Fruit fly (Drosophila melanogaster): ENCODE results near the gene CG8924.
A peak's percentile ranks its signal among the peaks of the same experiment; 100 is the strongest.

Gene CG8924

DNA sequence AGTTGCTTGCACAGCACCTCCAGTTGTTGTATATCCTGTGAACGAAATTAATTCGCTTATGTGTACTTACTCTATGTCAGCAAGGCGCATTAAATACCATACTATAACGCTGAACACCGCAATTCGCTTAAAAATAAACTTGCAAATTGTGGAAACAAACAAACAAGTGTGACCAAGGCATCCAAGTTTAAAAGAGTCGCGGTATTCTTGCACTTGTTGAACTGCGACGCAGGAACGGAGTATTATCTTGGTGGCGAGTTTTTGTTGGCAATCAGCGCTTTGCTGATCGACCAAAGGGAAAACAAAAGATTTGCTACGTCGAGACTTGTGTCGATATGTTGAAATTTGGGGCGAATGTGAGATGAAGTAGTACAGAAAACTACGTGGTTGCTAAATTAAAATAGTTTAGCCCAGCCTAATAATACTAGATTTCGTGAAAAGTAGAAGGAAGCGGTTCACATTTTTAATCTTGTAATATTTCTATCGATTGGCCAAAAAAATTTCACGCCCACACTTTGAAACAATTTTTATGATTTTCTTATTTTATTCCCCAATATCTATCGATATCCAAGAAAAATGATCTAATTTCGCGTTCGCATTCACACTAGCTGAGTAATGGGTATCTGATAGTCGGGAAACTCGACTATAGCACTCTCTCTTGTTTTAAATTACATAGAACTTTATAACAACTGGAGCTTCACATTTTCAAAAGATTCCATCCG lies 7.2 kb upstream of the CG8924 start, which contains the start of gene Ranbp16 (continued):
- TF ChIP-seq corto (GFP tag; optimal IDR thresholded peaks at IDR 0.05) (no peak), kah (GFP tag; optimal IDR thresholded peaks at IDR 0.05) (no peak), CG2120 (GFP tag; optimal IDR thresholded peaks at IDR 0.05) (no peak), H2.0 (GFP tag; IDR thresholded peaks at IDR 0.05) (no peak), CG30431 (GFP tag; optimal IDR thresholded peaks at IDR 0.05) (no peak), CG13123 (GFP tag; optimal IDR thresholded peaks at IDR 0.05) (no peak), CG7963 (GFP tag; IDR thresholded peaks at IDR 0.05; ENCODE audit: partially characterized antibody) (peak; percentile 58; the same call in 2 of the 3 replicates), CG2129 (GFP tag; IDR thresholded peaks at IDR 0.05; ENCODE audit: partially characterized antibody) (no peak), dpn (GFP tag; optimal IDR thresholded peaks at IDR 0.05) (no peak), kay (GFP tag; optimal IDR thresholded peaks at IDR 0.05) (no peak), toy (GFP tag; IDR thresholded peaks at IDR 0.05) (no peak), sr (GFP tag; IDR thresholded peaks at IDR 0.05) (no peak), Mad (GFP tag; optimal IDR thresholded peaks at IDR 0.05) (no peak), CG6689 (GFP tag; IDR thresholded peaks at IDR 0.05) (no peak), Med (GFP tag) (no peak), ranshi (GFP tag; IDR thresholded peaks at IDR 0.05) (no peak), pfk (GFP tag; optimal IDR thresholded peaks at IDR 0.05) (peak; percentile 72), bbx (GFP tag; IDR thresholded peaks at IDR 0.05; ENCODE audit: partially characterized antibody) (peak; percentile 8; the same call in 1 of the 2 replicates), tll (GFP tag; optimal IDR thresholded peaks at IDR 0.05) (peak in 1 of 2 experiments; percentile 2), CG1603 (tag; optimal IDR thresholded peaks at IDR 0.05) (peak; percentile 84), GATAe (GFP tag; conservative IDR thresholded peaks at IDR 0.05) (no peak), row (GFP tag; IDR thresholded peaks at IDR 0.05) (peak; percentile 54), CG1024 (GFP tag; IDR thresholded peaks at IDR 0.05) (peak; percentile 62), fd64A (GFP tag; optimal IDR thresholded peaks at IDR 0.05) (no peak), danr (GFP tag; IDR thresholded peaks at IDR 0.05) (no peak), CG2678 (tag; optimal IDR thresholded peaks at IDR 0.05) (no peak), lola (GFP tag; optimal IDR thresholded peaks at IDR 0.05) (peak in 1 of 3 experiments; percentile 80), ken (GFP tag; IDR thresholded peaks at IDR 0.05) (no peak), amos (GFP tag; IDR thresholded peaks at IDR 0.05; ENCODE audit: partially characterized antibody) (no peak; the same call in 1 of the 2 replicates), Oli (tag; optimal IDR thresholded peaks at IDR 0.05) (no peak), kni (GFP tag; optimal IDR thresholded peaks at IDR 0.05) (no peak), wek (GFP tag; optimal IDR thresholded peaks at IDR 0.05) (peak; percentile 16), chm (GFP tag; IDR thresholded peaks at IDR 0.05) (no peak), CoRest (tag; optimal IDR thresholded peaks at IDR 0.05) (no peak), her (GFP tag; optimal IDR thresholded peaks at IDR 0.05) (peak; percentile 2), B-H2 (GFP tag; optimal IDR thresholded peaks at IDR 0.05) (no peak), Rfx (GFP tag; IDR thresholded peaks at IDR 0.05) (no peak), CG12155 (GFP tag; optimal IDR thresholded peaks at IDR 0.05) (no peak), CG16779 (GFP tag; IDR thresholded peaks at IDR 0.05) (no peak), CG31224 (GFP tag; IDR thresholded peaks at IDR 0.05) (no peak), Bgb (GFP tag; IDR thresholded peaks at IDR 0.05; ENCODE audit: partially characterized antibody) (no peak), salm (tag; optimal IDR thresholded peaks at IDR 0.05) (no peak), fd96Cb (tag; optimal IDR thresholded peaks at IDR 0.05) (no peak), CG10959 (GFP tag; IDR thresholded peaks at IDR 0.05) (no peak), CG1792 (GFP tag; optimal IDR thresholded peaks at IDR 0.05) (no peak), CG14860 (GFP tag; IDR thresholded peaks at IDR 0.05; ENCODE audit: partially characterized antibody) (peak; percentile 54; the same call in 2 of the 3 replicates), CG9876 (GFP tag; optimal IDR thresholded peaks at IDR 0.05) (no peak), CG33557 (GFP tag; optimal IDR thresholded peaks at IDR 0.05) (no peak), BEAF-32 (GFP tag; optimal IDR thresholded peaks at IDR 0.05) (peak; percentile 24)

Data from whole organism, embryonic.